In the genomic region with DNA sequence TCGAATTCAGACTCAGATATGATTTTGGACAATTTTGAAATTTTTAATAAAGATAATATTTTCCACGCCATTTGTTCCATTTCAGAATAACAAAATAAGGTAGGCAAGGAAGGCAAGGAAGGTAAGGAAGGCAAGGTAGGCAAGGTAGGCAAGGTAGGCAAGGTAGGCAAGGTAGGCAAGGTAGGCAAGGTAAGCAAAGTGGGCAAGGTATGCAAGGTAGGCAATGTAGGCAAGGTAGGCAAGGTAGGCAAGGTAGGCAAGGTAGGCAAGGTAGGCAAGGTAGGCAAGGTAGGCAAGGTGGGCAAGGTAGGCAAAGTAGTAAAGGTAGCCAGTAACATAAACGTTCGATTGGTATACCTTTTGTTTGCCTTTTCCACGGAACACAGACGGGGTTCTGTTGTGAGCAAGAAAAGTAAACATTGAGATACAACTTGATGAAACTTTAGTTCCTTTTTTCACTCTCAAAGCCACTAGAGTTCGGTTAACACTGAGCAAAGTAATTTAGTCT, we compare ENCODE assay signal across 5 worm cellular contexts.
A peak's percentile ranks its signal among the peaks of the same experiment; 100 is the strongest.
TF ChIP-seq lines count a peak whose summit lies in the region.

Gene Y70C5C.1, plus strand, starts transcription at position 458 of the 508 bp plus-strand sequence.

TF ChIP-seq in whole organism, early embryonic, 17 proteins besides CTCF, POLR2A, EP300 and RAD21:
- TF ChIP-seq tra-4 (tag; optimal IDR thresholded peaks at IDR 0.05; lab: Kevin White, UChicago) (no peak), ceh-36 (tag; optimal IDR thresholded peaks at IDR 0.05; lab: Kevin White, UChicago) (peak; percentile 51), sea-1 (GFP tag; conservative IDR thresholded peaks at IDR 0.05; lab: Robert Waterston, UW) (no peak), flt-1 (GFP tag; IDR thresholded peaks at IDR 0.05; lab: Robert Waterston, UW) (no peak), hnd-1 (tag; optimal IDR thresholded peaks at IDR 0.05; lab: Kevin White, UChicago) (peak; percentile 63), aly-1 (tag; optimal IDR thresholded peaks at IDR 0.05; lab: Kevin White, UChicago) (no peak), tbx-11 (GFP tag; IDR thresholded peaks at IDR 0.05; lab: Robert Waterston, UW) (peak; percentile 68), hmbx-1 (tag; optimal IDR thresholded peaks at IDR 0.05; lab: Kevin White, UChicago) (peak; percentile 71), ama-1 (optimal IDR thresholded peaks at IDR 0.05; lab: Kevin White, UChicago) (no peak)

TF ChIP-seq in whole organism, late embryonic, 69 proteins besides CTCF, POLR2A, EP300 and RAD21:
- TF ChIP-seq che-1 (tag; optimal IDR thresholded peaks at IDR 0.05; lab: Kevin White, UChicago) (peak; percentile 61), mec-3 (tag; optimal IDR thresholded peaks at IDR 0.05; lab: Kevin White, UChicago; ENCODE audit: borderline replicate concordance) (no peak), hlh-13 (GFP tag; optimal IDR thresholded peaks at IDR 0.05; lab: Kevin White, UChicago) (peak; percentile 23), sdc-2 (tag; optimal IDR thresholded peaks at IDR 0.05; lab: Kevin White, UChicago) (no peak), gmeb-2 (tag; optimal IDR thresholded peaks at IDR 0.05; lab: Kevin White, UChicago) (peak; percentile 40), K02D7.2 (tag; optimal IDR thresholded peaks at IDR 0.05; lab: Kevin White, UChicago) (peak; percentile 32), lin-11 (tag; optimal IDR thresholded peaks at IDR 0.05; lab: Kevin White, UChicago) (peak; percentile 42), C38D4.7 (GFP tag; optimal IDR thresholded peaks at IDR 0.05; lab: Kevin White, UChicago) (peak; percentile 36), pha-2 (tag; optimal IDR thresholded peaks at IDR 0.05; lab: Kevin White, UChicago) (peak; percentile 57), pros-1 (tag; optimal IDR thresholded peaks at IDR 0.05; lab: Kevin White, UChicago) (no peak), ceh-6 (GFP tag; optimal IDR thresholded peaks at IDR 0.05; lab: Kevin White, UChicago) (peak; percentile 5), ahr-1 (tag; optimal IDR thresholded peaks at IDR 0.05; lab: Kevin White, UChicago) (no peak), ceh-19 (GFP tag; optimal IDR thresholded peaks at IDR 0.05; lab: Kevin White, UChicago) (peak; percentile 41)

TF ChIP-seq in whole organism, midembryonic, 9 proteins besides CTCF, POLR2A, EP300 and RAD21:
- TF ChIP-seq tab-1 (GFP tag; IDR thresholded peaks at IDR 0.05; lab: Robert Waterston, UW) (no peak), med-1 (GFP tag; optimal IDR thresholded peaks at IDR 0.05; lab: Kevin White, UChicago; ENCODE audit: insufficient read depth) (no peak), cog-1 (tag; optimal IDR thresholded peaks at IDR 0.05; lab: Kevin White, UChicago) (no peak), klf-2 (GFP tag; conservative IDR thresholded peaks at IDR 0.05; lab: Robert Waterston, UW) (no peak), ztf-29 (GFP tag; IDR thresholded peaks at IDR 0.05; lab: Robert Waterston, UW) (no peak), ref-1 (GFP tag; conservative IDR thresholded peaks at IDR 0.05; lab: Robert Waterston, UW) (no peak), flt-1 (GFP tag; IDR thresholded peaks at IDR 0.05; lab: Robert Waterston, UW) (peak; percentile 73; the same call in 1 of the 2 replicates), T22C8.4 (GFP tag; IDR thresholded peaks at IDR 0.05; lab: Robert Waterston, UW) (no peak), ztf-23 (GFP tag; IDR thresholded peaks at IDR 0.05; lab: Robert Waterston, UW) (peak; percentile 67)

TF ChIP-seq in whole organism, mixed stage, embryonic, 35 proteins besides CTCF, POLR2A, EP300 and RAD21:
- TF ChIP-seq ceh-83 (GFP tag; optimal IDR thresholded peaks at IDR 0.05; lab: Kevin White, UChicago): peak; percentile 14
- peak; percentile 10 for TF ChIP-seq ceh-43 (GFP tag; optimal IDR thresholded peaks at IDR 0.05; lab: Kevin White, UChicago)
- TF ChIP-seq flh-1 (GFP tag; optimal IDR thresholded peaks at IDR 0.05; lab: Kevin White, UChicago): peak; percentile 12
- no peak for TF ChIP-seq nhr-76 (tag; optimal IDR thresholded peaks at IDR 0.05; lab: Kevin White, UChicago)
- TF ChIP-seq sptf-1 (tag; optimal IDR thresholded peaks at IDR 0.05; lab: Kevin White, UChicago): peak; percentile 79
- TF ChIP-seq mls-2 (tag; optimal IDR thresholded peaks at IDR 0.05; lab: Kevin White, UChicago): peak; percentile 80
- peak; percentile 49 for TF ChIP-seq bed-3 (GFP tag; optimal IDR thresholded peaks at IDR 0.05; lab: Kevin White, UChicago)
- TF ChIP-seq nhr-12 (tag; optimal IDR thresholded peaks at IDR 0.05; lab: Kevin White, UChicago): no peak
- peak; percentile 32 for TF ChIP-seq M03D4.4 (tag; optimal IDR thresholded peaks at IDR 0.05; lab: Kevin White, UChicago)
- no peak for TF ChIP-seq zip-8 (tag; optimal IDR thresholded peaks at IDR 0.05; lab: Kevin White, UChicago)
- peak; percentile 1 for TF ChIP-seq sem-2 (GFP tag; optimal IDR thresholded peaks at IDR 0.05; lab: Kevin White, UChicago)
- no peak for TF ChIP-seq pha-4 (tag; optimal IDR thresholded peaks at IDR 0.05; lab: Kevin White, UChicago)
- no peak for TF ChIP-seq unc-120 (tag; optimal IDR thresholded peaks at IDR 0.05; lab: Kevin White, UChicago; ENCODE audit: poor library complexity, severe bottlenecking)
- no peak for TF ChIP-seq unc-62 (GFP tag; optimal IDR thresholded peaks at IDR 0.05; lab: Kevin White, UChicago)
- no peak for TF ChIP-seq tbx-8 (GFP tag; optimal IDR thresholded peaks at IDR 0.05; lab: Kevin White, UChicago)
- TF ChIP-seq mab-5 (tag; optimal IDR thresholded peaks at IDR 0.05; lab: Kevin White, UChicago): no peak
- TF ChIP-seq drap-1 (GFP tag; optimal IDR thresholded peaks at IDR 0.05; lab: Kevin White, UChicago): peak; percentile 51
- no peak for TF ChIP-seq lin-13 (tag; optimal IDR thresholded peaks at IDR 0.05; lab: Kevin White, UChicago)
- no peak for TF ChIP-seq ces-1 (GFP tag; optimal IDR thresholded peaks at IDR 0.05; lab: Kevin White, UChicago)
- TF ChIP-seq nhr-2 (tag; optimal IDR thresholded peaks at IDR 0.05; lab: Kevin White, UChicago): no peak
- TF ChIP-seq lin-32 (GFP tag; optimal IDR thresholded peaks at IDR 0.05; lab: Kevin White, UChicago): peak; percentile 16
- peak; percentile 32 for TF ChIP-seq cnd-1 (tag; optimal IDR thresholded peaks at IDR 0.05; lab: Kevin White, UChicago)
- TF ChIP-seq ztf-11 (tag; optimal IDR thresholded peaks at IDR 0.05; lab: Kevin White, UChicago): no peak
- TF ChIP-seq lsy-2 (tag; optimal IDR thresholded peaks at IDR 0.05; lab: Kevin White, UChicago): no peak

TF ChIP-seq in whole organism, young adult, 124 proteins besides CTCF, POLR2A, EP300 and RAD21:
- TF ChIP-seq Y79H2A.3 (GFP tag; conservative IDR thresholded peaks at IDR 0.05; lab: Robert Waterston, UW) (no peak), madf-3 (GFP tag; IDR thresholded peaks at IDR 0.05; lab: Robert Waterston, UW) (0 out of 2 replicates have a peak, but pooled peaks have one; percentile 7), somi-1 (GFP tag; optimal IDR thresholded peaks at IDR 0.05; lab: Kevin White, UChicago) (no peak)
